Worm (Caenorhabditis elegans): ENCODE measurements around the gene trp-2.

ce11 chrIII:950472-950871, 41.2 kb upstream of the trp-2 start, which contains the start of the genes fbxa-67 and fbxa-11:
- TF ChIP-seq snpc-4 (GFP tag; optimal IDR thresholded peaks at IDR 0.05) (no peak), snpc-4 (tag; optimal IDR thresholded peaks at IDR 0.05) (no peak), unc-62 (GFP tag; optimal IDR thresholded peaks at IDR 0.05) (no peak), B0261.1 (tag; optimal IDR thresholded peaks at IDR 0.05) (no peak), sdz-38 (tag; optimal IDR thresholded peaks at IDR 0.05) (no peak), ama-1 (optimal IDR thresholded peaks at IDR 0.05) (no peak), ama-1 (GFP tag; optimal IDR thresholded peaks at IDR 0.05) (no peak), Y67H2A.10 (GFP tag; conservative IDR thresholded peaks at IDR 0.05) (no peak)
